Worm (Caenorhabditis elegans): ENCODE data around the gene str-177.

The str-177 gene

DNA sequence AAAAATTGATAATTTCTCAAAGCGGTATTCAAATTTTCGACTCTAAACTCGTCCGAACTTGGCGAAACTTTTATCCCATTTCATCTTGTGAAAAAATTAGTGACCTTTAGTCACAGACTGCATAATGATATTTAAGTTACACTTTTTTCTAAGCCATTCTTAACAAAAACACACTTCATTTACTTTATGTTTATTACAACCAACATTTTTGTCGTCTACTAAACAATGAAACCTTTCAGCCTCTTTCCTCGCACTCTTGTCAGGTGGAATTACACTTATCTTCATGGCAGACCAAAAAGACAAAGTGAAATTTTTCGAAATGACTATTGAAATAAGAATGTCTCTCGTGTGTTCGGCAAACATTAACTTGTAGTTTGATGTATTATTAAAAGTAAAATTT is 34.9 kb downstream of the str-177 start:
- TF ChIP-seq ceh-16 (tag; optimal IDR thresholded peaks at IDR 0.05) (no peak), ztf-11 (tag; optimal IDR thresholded peaks at IDR 0.05) (no peak), ZK546.5 (tag; optimal IDR thresholded peaks at IDR 0.05) (no peak), nhr-77 (tag; optimal IDR thresholded peaks at IDR 0.05) (no peak), ama-1 (optimal IDR thresholded peaks at IDR 0.05) (peak; percentile 93), sma-9 (GFP tag; optimal IDR thresholded peaks at IDR 0.05) (no peak), sma-9 (tag; optimal IDR thresholded peaks at IDR 0.05) (no peak), crh-2 (tag; optimal IDR thresholded peaks at IDR 0.05) (peak; percentile 23), F13H6.1 (tag; optimal IDR thresholded peaks at IDR 0.05) (no peak), mbf-1 (tag; optimal IDR thresholded peaks at IDR 0.05) (no peak), ztf-4 (tag; optimal IDR thresholded peaks at IDR 0.05) (peak; percentile 6), nhr-6 (tag; optimal IDR thresholded peaks at IDR 0.05) (no peak), mdl-1 (tag; optimal IDR thresholded peaks at IDR 0.05) (no peak), nhr-10 (tag; optimal IDR thresholded peaks at IDR 0.05) (no peak), sma-3 (GFP tag; optimal IDR thresholded peaks at IDR 0.05) (peak; percentile 14), Y55F3AM.14 (GFP tag; optimal IDR thresholded peaks at IDR 0.05) (no peak), blmp-1 (tag; optimal IDR thresholded peaks at IDR 0.05; ENCODE audit: insufficient read depth) (peak; percentile 0), lin-13 (GFP tag; optimal IDR thresholded peaks at IDR 0.05) (peak; percentile 17), nhr-25 (tag; optimal IDR thresholded peaks at IDR 0.05) (peak; percentile 91), ceh-82 (tag; optimal IDR thresholded peaks at IDR 0.05) (no peak), aly-2 (tag; optimal IDR thresholded peaks at IDR 0.05) (no peak), mab-5 (tag; optimal IDR thresholded peaks at IDR 0.05) (no peak), unc-62 (GFP tag; optimal IDR thresholded peaks at IDR 0.05) (no peak), nhr-21 (tag; optimal IDR thresholded peaks at IDR 0.05) (peak; percentile 28), elt-1 (tag; optimal IDR thresholded peaks at IDR 0.05) (no peak), egl-27 (tag; optimal IDR thresholded peaks at IDR 0.05) (no peak), fos-1 (tag; optimal IDR thresholded peaks at IDR 0.05) (no peak), R02D3.7 (tag; optimal IDR thresholded peaks at IDR 0.05) (no peak)

DNA sequence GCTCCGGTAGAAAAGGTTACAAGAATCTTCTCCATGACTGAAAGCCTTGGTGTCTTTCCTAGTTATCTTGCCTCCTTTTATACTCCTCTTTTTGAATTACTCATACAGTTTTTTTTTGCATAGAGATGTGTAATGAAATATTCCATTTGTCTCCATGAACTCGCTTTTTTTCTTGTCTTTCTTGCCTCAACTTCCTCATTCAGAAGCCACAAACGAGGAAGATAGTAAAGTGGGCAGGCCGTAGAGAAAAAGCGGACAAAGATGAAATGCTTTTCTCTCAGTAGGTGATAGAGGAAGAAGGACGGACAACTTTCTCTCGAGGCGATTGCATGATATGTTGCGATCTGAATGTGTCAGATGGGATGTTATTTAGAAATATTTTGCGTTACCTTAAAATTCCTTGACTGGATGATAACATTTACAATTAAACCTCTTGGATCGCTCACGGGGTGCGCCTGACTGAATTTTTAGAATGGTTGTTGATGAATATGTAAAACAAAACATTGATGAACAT is 35.8 kb downstream of the str-177 start, which contains the start of gene col-145:
TSS of gene col-145 (minus strand) at position 51 of the 514 bp plus-strand sequence.
- TF ChIP-seq blmp-1 (tag; optimal IDR thresholded peaks at IDR 0.05; ENCODE audit: insufficient read depth) (peak; percentile 62), snpc-4 (tag; optimal IDR thresholded peaks at IDR 0.05) (no peak)

DNA sequence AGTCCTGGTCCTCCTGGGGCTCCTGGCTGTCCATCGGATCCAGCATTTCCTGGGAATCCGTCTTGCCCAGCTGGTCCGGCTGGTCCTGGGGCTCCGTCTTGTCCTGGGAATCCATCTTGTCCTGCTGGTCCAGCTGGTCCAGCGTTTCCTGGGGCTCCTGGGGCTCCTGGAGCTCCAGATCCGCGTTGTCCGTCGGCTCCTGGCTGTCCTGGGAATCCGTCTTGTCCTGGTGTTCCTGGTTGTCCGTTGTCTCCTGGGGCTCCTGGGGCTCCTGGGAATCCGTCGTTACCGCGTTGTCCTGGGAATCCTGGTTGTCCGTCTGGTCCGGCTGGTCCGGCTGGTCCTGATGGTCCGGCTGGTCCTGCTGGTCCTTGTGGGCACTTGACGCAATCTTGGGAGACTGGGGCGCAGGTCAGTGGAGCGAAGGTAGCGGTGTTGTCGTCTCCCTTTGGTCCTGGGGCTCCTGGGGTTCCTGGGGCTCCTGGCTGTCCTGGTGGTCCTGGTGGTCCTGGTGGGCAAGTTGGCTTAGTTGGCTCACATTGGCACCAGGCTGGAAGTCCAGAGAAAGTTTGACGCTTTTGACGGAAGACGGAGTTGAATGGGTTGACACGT is 36.6 kb downstream of the str-177 start:
- TF ChIP-seq ztf-4 (tag; optimal IDR thresholded peaks at IDR 0.05) = no peak
- no peak for TF ChIP-seq dmd-4 (tag; optimal IDR thresholded peaks at IDR 0.05)
- TF ChIP-seq ceh-16 (tag; optimal IDR thresholded peaks at IDR 0.05) = no peak
- TF ChIP-seq nhr-6 (tag; optimal IDR thresholded peaks at IDR 0.05) = no peak
- TF ChIP-seq ZK546.5 (tag; optimal IDR thresholded peaks at IDR 0.05) = no peak
- TF ChIP-seq nhr-25 (tag; optimal IDR thresholded peaks at IDR 0.05) = no peak
- no peak for TF ChIP-seq peb-1 (tag; optimal IDR thresholded peaks at IDR 0.05)
- TF ChIP-seq nhr-11 (tag; optimal IDR thresholded peaks at IDR 0.05) = no peak
- no peak for TF ChIP-seq nhr-77 (tag; optimal IDR thresholded peaks at IDR 0.05)
- TF ChIP-seq unc-62 (GFP tag; optimal IDR thresholded peaks at IDR 0.05) = no peak
- TF ChIP-seq fos-1 (tag; optimal IDR thresholded peaks at IDR 0.05) = no peak
- TF ChIP-seq nhr-23 (tag; optimal IDR thresholded peaks at IDR 0.05) = no peak
- TF ChIP-seq nhr-129 (tag; optimal IDR thresholded peaks at IDR 0.05) = no peak
- no peak for TF ChIP-seq unc-55 (GFP tag; optimal IDR thresholded peaks at IDR 0.05)
- no peak for TF ChIP-seq aly-2 (tag; optimal IDR thresholded peaks at IDR 0.05)
- no peak for TF ChIP-seq mbf-1 (tag; optimal IDR thresholded peaks at IDR 0.05)
- no peak for TF ChIP-seq Y55F3AM.14 (GFP tag; optimal IDR thresholded peaks at IDR 0.05)

DNA sequence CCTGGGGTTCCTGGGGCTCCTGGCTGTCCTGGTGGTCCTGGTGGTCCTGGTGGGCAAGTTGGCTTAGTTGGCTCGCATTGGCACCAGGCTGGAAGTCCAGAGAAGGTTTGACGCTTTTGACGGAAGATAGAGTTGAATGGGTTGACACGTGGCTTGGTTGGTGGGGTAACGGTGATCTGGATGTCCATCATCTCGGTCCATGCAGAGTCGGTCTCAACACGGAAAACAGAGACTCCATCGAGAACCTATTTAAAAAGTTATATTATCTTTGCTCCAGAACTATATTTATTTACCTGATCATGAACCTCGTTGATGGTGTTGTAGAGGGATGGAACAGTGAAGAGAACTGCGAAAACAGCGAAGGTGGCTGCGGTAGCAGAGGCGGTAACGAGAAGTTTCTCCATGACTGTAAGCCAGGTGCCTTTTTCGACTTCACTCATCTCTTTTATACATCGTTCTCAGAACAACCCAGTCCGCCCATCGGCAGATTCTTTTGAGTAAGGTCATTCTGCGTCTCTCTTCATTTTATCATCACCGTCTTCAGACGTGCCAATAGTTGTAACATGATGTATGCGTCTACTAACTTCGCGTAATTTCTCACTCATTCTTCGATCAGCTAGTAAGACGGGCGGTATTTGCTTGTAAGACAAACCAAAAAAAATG is 38.4 kb downstream of the str-177 start, which contains the start of gene col-144:
TSS of gene col-144 (minus strand) at position 419 of the 663 bp plus-strand sequence.
- TF ChIP-seq dmd-4 (tag; optimal IDR thresholded peaks at IDR 0.05) (no peak), ztf-11 (tag; optimal IDR thresholded peaks at IDR 0.05) (no peak), ZK546.5 (tag; optimal IDR thresholded peaks at IDR 0.05) (no peak), C34F6.9 (tag; optimal IDR thresholded peaks at IDR 0.05) (no peak), egl-27 (tag; optimal IDR thresholded peaks at IDR 0.05) (no peak), blmp-1 (tag; optimal IDR thresholded peaks at IDR 0.05; ENCODE audit: insufficient read depth) (peak; percentile 57), unc-39 (tag; optimal IDR thresholded peaks at IDR 0.05) (no peak), gmeb-1 (tag; optimal IDR thresholded peaks at IDR 0.05) (no peak), nhr-12 (tag; optimal IDR thresholded peaks at IDR 0.05) (no peak), F13H6.1 (tag; optimal IDR thresholded peaks at IDR 0.05) (no peak), nhr-77 (tag; optimal IDR thresholded peaks at IDR 0.05) (no peak), zag-1 (tag; optimal IDR thresholded peaks at IDR 0.05) (no peak), lin-11 (tag; optimal IDR thresholded peaks at IDR 0.05) (no peak), mab-5 (tag; optimal IDR thresholded peaks at IDR 0.05) (no peak), ztf-1 (GFP tag; conservative IDR thresholded peaks at IDR 0.05) (no peak), nhr-129 (tag; optimal IDR thresholded peaks at IDR 0.05) (no peak), ceh-82 (tag; optimal IDR thresholded peaks at IDR 0.05) (no peak), peb-1 (tag; optimal IDR thresholded peaks at IDR 0.05) (no peak), nhr-21 (tag; optimal IDR thresholded peaks at IDR 0.05) (peak; percentile 21), lin-13 (GFP tag; optimal IDR thresholded peaks at IDR 0.05) (no peak), fos-1 (tag; optimal IDR thresholded peaks at IDR 0.05) (no peak), alr-1 (tag; optimal IDR thresholded peaks at IDR 0.05) (no peak), nhr-25 (tag; optimal IDR thresholded peaks at IDR 0.05) (peak; percentile 68), crh-2 (tag; optimal IDR thresholded peaks at IDR 0.05) (peak; percentile 10), sma-9 (GFP tag; optimal IDR thresholded peaks at IDR 0.05) (peak; percentile 25), sma-9 (tag; optimal IDR thresholded peaks at IDR 0.05) (no peak), mdl-1 (tag; optimal IDR thresholded peaks at IDR 0.05) (no peak), nhr-6 (tag; optimal IDR thresholded peaks at IDR 0.05) (no peak), unc-55 (GFP tag; optimal IDR thresholded peaks at IDR 0.05) (no peak)
